Fruit fly (Drosophila melanogaster): ENCODE data around the gene CG33116.

CG33116 gene

DNA sequence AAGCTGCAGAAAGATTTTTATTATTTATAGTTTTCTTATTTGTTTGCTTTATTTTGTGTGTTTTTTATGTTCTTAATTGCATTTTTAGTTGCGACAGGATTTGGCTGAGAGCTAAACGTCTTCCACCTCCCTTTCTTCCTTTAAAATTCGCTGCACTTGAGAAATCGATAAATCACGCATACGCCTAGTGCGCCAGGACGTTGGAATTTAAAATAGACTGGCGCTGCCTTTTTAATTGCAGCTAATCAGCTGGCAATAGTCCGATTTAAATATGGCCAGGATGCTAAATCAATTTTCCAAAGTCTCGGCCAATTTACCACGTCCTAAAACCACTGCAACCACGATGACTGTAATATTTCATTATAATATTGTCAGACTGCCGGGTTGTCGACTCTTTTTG is 6.4 kb upstream of the CG33116 start:
- no peak for TF ChIP-seq CTCF (optimal IDR thresholded peaks at IDR 0.05)
- TF ChIP-seq CG8478 (optimal IDR thresholded peaks at IDR 0.05), result no peak

DNA sequence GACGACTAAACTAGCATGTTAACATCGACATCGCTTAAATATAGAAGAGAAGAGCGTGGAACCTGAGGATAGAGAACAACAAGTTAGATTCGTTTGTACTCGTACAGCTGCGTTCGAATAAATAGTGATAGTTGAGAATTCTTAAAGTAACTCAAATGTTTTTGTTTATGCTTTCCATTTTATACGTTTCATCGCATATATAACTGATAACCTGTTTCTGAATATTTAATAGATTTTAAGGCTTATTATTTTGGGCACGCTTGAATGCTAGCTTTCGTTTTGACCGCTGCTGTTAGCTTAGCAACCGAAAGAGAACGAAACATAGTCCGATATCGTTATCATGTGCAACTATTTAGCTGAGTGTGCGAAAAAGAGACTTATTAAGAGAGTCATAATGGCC is 5.0 kb upstream of the CG33116 start:
- TF ChIP-seq CG8478 (optimal IDR thresholded peaks at IDR 0.05) (no peak), CTCF (optimal IDR thresholded peaks at IDR 0.05) (no peak)

DNA sequence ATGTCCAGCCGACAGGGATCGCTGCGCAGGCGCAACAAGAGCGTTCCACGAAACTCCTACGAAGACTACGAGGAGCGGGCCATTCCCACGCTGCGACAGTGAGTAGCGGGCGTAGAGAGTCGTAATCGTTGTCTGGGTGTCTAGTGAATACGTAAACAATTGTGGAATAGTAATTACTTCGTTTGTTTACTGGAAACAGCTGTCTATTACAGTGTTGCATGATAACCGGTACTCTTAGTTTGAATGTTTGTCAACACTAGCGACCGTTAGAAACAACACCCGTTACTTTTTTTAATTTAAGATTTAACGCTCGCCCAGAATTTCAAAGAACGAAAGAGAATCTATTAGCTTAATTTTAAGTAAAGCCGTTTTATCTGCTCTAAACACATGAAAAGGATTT is 3.2 kb upstream of the CG33116 start, which contains the start of gene CG10165:
CG10165 (minus strand) TSS at position 214 of the 400 bp plus-strand sequence.
- TF ChIP-seq CTCF (optimal IDR thresholded peaks at IDR 0.05) (no peak), CG8478 (optimal IDR thresholded peaks at IDR 0.05) (no peak)

DNA sequence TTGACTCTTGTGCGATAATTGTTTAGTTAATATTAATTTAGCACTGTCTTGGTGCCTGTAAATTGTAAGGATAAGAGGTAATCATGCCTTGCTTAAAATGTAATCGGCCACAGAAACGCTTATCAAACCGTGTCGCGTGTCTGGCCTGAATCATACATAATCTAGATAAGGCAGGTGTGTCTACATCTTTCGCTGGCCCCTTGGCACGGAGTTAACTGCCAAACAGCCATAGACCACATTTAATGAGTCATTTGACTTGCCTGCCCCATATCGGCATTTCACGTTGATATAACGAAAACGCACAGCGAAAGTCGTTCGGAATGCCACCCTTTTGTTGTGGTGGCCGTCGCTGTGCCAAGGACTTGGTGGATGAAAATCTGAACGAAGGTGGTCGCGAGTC is 2.0 kb downstream of the CG33116 start, which contains the start of gene CG31697:
CG31697 (plus strand) TSS at position 215 of the 400 bp plus-strand sequence.
- TF ChIP-seq CTCF (optimal IDR thresholded peaks at IDR 0.05), result no peak
- no peak for TF ChIP-seq CG8478 (optimal IDR thresholded peaks at IDR 0.05)

DNA sequence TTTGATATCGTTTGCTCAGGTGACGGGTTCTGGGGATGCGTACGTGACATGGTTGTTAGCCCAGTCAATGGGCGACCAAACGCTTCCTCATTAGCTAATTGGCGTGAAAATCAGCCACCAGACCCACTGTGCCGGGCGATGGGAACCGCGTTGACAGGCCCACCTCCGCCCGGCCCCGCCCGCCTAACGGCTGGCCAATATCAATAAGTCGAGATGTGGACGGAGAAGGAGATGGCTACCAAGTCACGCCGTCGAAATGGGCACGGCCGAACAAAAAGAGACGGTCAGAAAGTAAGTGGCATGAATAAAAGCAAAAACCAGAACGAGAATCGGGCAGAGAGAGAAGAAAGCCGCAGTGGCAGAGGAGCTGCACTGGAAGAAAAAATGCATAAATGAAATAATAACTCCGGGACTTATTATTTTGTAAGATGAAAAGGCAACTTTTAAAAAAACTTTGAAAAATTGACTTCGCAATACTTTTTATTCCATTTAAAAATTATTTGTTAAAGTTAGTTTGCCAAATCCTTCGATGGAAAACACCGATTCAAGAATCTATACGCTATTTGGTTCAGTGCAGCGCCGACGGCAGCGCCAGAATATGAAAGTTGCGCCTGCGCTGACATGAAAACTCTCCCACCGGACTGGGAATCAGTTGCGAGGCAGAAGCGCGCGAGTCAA is 4.6 kb downstream of the CG33116 start, which contains the start of gene CG13082:
CG13082 (plus strand) TSS at position 647 of the 678 bp plus-strand sequence.
- TF ChIP-seq CG8478 (optimal IDR thresholded peaks at IDR 0.05), result no peak
- TF ChIP-seq CTCF (optimal IDR thresholded peaks at IDR 0.05), result no peak

DNA sequence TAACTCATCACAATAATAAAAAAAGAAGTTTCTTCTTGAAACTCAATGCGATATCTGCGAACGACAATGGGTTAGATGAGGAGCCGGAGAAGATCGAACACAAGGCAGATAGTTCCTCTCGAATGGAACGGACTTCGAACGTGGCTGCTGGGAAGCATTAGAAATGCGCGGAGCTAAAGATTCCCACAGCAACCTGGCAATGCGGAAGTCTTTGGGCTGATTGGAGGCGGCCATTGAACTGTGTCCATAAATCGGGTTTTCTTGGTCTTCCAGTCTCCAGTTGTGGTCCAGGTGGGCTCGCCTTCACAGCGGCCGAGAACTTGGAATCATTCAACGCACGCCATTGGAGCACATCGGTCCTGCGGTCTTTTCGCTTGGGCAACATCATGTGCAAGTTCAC is 7.0 kb downstream of the CG33116 start, which contains the start of gene CG13081:
CG13081 (plus strand) TSS at position 301 of the 400 bp plus-strand sequence.
- TF ChIP-seq CG8478 (optimal IDR thresholded peaks at IDR 0.05) (no peak), CTCF (optimal IDR thresholded peaks at IDR 0.05) (no peak)

DNA sequence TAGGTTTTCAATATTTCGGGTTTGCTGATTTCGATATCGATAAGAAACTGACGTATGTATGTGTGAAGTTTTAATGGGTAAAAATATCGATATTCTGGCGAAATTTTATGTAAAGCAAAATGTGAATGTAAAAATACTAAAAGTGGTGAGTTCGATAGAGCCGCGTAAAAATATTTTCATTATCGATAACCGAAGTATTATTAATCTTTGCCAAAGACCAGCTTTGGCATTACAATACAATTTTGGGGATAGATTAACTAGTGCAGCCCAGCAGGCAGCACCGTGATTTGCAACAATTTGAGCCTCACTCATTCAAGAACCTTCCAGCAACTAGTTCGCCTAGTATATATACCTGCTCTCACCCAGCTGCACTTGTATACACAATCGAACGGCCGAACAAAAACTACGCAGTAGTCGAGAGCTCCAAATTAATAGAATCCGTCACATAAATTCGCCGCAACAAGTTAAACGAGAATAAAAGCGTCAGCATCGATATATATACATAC is 9.0 kb downstream of the CG33116 start:
- TF ChIP-seq CTCF (optimal IDR thresholded peaks at IDR 0.05) (no peak), CG8478 (optimal IDR thresholded peaks at IDR 0.05) (no peak)

DNA sequence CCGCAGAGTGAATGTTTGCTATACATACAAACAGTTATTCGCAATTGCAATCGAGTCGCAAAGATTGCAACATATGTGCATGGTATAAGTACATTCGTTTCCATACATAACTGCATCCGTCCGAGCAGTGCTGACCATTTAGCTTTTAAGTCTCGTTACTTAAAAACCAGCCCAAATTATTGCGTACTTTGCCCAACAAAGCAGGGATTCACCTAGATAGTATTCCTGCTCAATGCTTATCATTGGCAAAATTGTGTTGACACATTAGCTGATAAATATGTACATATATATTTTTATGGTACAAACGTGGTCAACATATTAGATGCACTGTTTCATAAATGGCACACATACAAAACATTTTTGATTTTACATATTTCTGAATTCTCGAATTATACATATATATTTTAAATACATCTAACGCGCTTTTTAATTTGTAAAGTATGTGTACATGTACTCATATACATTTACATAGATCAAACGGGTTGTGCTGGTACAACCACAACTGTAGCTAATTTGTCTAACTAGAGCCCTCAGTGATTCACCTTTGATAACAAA is 9.8 kb downstream of the CG33116 start:
- TF ChIP-seq CG8478 (optimal IDR thresholded peaks at IDR 0.05) (no peak), CTCF (optimal IDR thresholded peaks at IDR 0.05) (no peak)

DNA sequence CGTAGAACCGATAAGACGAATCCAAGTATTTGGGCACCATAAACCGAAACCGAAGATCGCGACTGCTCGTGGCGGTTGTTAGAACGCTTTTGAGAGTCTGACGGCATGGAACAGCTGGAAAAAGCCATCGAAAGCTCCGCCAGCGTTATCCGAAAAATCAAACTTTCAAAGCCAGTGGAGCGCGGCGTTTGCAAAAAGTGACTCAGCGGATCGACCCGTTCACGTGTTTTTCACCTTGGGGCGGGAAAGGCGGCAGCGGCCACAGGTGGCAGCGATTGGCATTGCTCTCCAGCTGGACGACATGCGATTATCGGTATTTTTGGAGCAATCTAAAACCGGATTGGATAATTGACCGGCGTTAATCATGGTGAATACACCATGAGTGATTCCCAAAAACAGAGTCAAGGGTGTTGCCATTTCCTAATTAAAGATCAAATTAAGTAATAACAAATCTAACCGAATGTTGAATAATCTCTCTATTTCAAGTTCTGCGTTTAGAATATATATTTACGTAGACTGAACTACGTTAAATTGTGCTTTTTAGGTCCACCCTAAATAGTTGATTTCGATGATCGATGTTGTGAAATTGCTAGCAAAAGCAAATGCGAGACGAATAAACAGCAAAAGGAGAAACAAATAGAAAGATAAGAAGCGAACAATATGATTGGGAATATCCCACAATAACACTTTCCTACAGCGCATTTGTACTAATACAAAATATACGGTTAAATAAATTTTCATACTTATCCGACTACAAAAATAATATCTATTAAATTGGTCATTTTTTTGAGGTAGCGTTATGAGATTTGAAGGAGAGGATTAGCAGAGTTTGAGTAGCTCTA is 13.8 kb downstream of the CG33116 start, which contains the start of gene CG10337:
CG10337 (minus strand) TSS at position 91 of the 842 bp plus-strand sequence.
- no peak for TF ChIP-seq CTCF (optimal IDR thresholded peaks at IDR 0.05)

DNA sequence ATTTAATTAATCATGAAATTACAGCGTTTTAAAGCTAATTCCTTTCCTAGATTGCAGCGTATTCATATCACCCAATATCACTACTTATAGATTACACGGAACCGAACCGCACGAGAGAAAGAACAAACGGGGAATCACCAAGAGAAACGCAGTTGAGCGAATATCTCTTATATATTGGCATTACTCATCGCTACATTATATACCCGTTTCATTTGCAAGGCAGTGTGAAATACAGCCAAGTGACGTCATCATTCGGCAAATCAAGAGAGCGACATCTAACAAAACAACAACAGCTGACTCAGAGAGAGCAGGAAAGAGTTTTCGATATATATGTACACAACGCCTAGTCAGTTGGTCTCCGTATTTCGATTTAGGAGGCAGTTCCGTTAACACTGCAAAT is 14.9 kb downstream of the CG33116 start, which contains the start of gene Tep4:
Tep4 (plus strand) TSS at position 350 of the 400 bp plus-strand sequence.
- TF ChIP-seq CG8478 (optimal IDR thresholded peaks at IDR 0.05) (no peak), CTCF (optimal IDR thresholded peaks at IDR 0.05) (no peak)

DNA sequence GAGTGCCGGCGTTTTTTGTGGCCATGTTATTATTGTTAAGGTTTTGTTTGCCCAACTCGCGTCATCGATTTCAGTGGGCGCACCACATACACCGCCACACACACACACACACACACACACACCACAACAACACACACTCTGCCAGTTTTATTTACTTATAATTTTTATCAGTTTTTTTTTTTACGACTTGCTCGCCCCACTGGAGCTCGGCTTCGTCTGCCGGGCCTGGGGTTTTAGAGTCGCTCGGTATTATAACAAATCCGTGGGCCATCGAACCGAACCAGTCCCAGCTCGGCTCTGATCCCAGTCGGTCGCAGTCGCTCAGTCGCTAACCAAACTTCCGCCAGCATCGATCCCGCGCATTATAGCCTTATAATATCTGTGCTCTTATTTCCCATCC is 16.1 kb downstream of the CG33116 start:
- TF ChIP-seq CG8478 (optimal IDR thresholded peaks at IDR 0.05) (no peak), CTCF (optimal IDR thresholded peaks at IDR 0.05) (no peak)

DNA sequence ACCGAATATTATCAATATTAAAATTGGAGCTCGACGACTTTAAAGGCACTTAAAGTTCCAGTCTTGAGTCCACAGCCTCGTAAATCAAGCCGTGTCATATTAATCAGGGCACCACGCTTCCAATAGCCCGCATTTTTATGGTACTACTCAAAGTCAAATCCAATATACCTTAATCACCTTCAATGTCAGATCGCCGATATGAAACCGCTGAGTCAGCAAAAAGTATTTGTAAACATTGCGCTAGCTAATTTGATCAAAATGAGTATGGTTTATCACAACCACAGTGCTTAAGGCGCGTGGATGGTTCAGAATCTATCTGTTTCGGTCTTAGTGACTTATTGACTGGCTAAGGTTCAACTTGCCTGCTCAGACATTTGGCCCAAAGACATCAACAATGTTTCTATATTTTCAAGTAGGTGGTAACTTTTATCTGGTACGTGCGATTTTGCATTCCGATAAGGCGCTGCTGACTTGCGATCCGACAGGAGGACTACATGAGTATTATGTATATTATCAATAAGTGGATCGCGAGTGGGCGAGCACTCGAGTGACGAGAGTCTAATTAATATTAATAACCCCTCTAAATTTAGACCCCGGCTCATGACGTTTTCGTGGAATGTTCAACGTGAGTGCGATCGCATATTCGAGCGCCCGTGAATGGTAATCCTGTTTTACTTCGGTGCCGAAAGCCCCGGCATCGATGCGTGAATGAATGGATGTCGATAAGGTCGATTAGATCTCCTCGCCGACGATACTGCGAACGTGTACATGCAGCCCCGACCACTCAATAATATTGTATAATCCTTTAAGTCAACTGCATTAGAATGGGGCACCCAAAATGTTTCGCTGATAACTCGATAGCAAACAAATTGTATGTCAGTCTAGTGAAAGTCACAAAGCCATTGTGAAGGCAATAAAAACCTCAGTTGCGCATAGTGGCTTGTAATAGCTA is 30.0 kb downstream of the CG33116 start, which contains the start of gene CG13078:
CG13078 (plus strand) TSS at position 902 of the 952 bp plus-strand sequence.
- TF ChIP-seq CG8478 (optimal IDR thresholded peaks at IDR 0.05) (no peak), CTCF (optimal IDR thresholded peaks at IDR 0.05) (no peak)

DNA sequence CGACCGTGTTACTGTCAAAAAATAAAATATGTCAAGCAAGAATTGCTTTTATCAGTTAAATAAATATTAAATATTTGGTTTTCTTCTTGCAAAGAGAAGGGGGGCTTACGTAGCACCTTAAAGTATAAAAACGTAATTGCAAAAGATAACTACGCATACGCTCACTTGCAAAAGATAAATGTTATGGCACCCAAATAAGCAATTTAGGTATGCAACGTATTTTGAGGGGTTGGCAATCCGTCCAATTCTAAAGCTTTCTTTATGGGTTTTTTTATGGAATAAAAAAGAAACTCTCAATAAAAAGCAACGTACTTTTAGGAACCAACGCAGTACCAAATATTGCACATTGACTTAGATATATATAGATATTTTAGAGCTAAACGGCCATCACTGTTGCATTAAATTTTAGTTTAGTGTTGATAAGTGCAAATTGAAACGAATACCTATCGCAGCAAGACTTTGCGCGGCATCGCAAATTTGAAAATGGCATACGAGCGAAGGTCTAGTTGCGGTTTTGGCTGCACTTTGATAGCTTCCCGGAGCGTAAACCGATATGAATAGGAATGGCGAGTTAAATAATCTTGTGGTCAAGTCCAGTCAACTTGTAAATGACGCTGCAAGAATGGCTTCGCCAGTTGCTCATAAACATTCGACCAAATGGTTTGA is 32.1 kb downstream of the CG33116 start, which contains the start of gene CG13077:
CG13077 (plus strand) TSS at position 631 of the 666 bp plus-strand sequence.
- TF ChIP-seq CTCF (optimal IDR thresholded peaks at IDR 0.05), result no peak
- no peak for TF ChIP-seq CG8478 (optimal IDR thresholded peaks at IDR 0.05)
